Worm (Caenorhabditis elegans): Measurements from ENCODE around the gene manf-1.

Gene manf-1

ce11 chrIV:2928409-2928808 lies at the start of gene manf-1 (continued):
- TF ChIP-seq nhr-41 (GFP tag; IDR thresholded peaks at IDR 0.05): no peak

ce11 chrIV:2971060-2971459 lies 42.8 kb upstream of the manf-1 start:
- TF ChIP-seq saeg-2 (GFP tag; IDR thresholded peaks at IDR 0.05) (no peak), lin-29 (GFP tag; IDR thresholded peaks at IDR 0.05) (no peak), madf-5 (GFP tag; IDR thresholded peaks at IDR 0.05) (0 out of 4 replicates have a peak, but pooled peaks of 1 of the 2 experiments have one; percentile 54), ceh-62 (tag; optimal IDR thresholded peaks at IDR 0.05) (no peak), nhr-237 (tag; optimal IDR thresholded peaks at IDR 0.05) (no peak), mdt-29 (GFP tag; IDR thresholded peaks at IDR 0.05) (no peak), set-16 (GFP tag; IDR thresholded peaks at IDR 0.05) (peak; percentile 92), vab-7 (GFP tag; IDR thresholded peaks at IDR 0.05) (no peak), D1046.2 (GFP tag; IDR thresholded peaks at IDR 0.05) (peak; percentile 58; the same call in 1 of the 2 replicates), snpc-1.2 (GFP tag; IDR thresholded peaks at IDR 0.05) (no peak), hlh-30 (tag; optimal IDR thresholded peaks at IDR 0.05; ENCODE audit: insufficient read depth) (no peak)

ce11 chrIV:2969399-2969990 lies 41.3 kb upstream of the manf-1 start, which contains the start of gene Y54G2A.57:
Y54G2A.57 (plus strand) TSS chrIV:2969940.
- TF ChIP-seq egl-43 (GFP tag; IDR thresholded peaks at IDR 0.05) (0 out of 2 replicates have a peak, but pooled peaks have one; percentile 23), saeg-2 (GFP tag; IDR thresholded peaks at IDR 0.05) (no peak), D1046.2 (GFP tag; IDR thresholded peaks at IDR 0.05) (no peak), nhr-111 (GFP tag; optimal IDR thresholded peaks at IDR 0.05) (no peak), Y5F2A.4 (GFP tag; optimal IDR thresholded peaks at IDR 0.05) (no peak), aly-2 (tag; optimal IDR thresholded peaks at IDR 0.05) (no peak), nhr-28 (tag; optimal IDR thresholded peaks at IDR 0.05) (no peak), R02D3.7 (tag; optimal IDR thresholded peaks at IDR 0.05) (no peak), unc-62 (GFP tag; optimal IDR thresholded peaks at IDR 0.05 in 1 of 2) (peak in 1 of 2 experiments; percentile 29), unc-62 (tag; optimal IDR thresholded peaks at IDR 0.05) (no peak), ceh-32 (tag; optimal IDR thresholded peaks at IDR 0.05; ENCODE audit: poor library complexity) (no peak), set-16 (GFP tag; IDR thresholded peaks at IDR 0.05) (peak; percentile 69), lsy-2 (tag; optimal IDR thresholded peaks at IDR 0.05) (no peak), fkh-10 (GFP tag; optimal IDR thresholded peaks at IDR 0.05) (no peak), ceh-28 (tag; optimal IDR thresholded peaks at IDR 0.05) (no peak)

- TF ChIP-seq D1046.2 (GFP tag; IDR thresholded peaks at IDR 0.05) (0 out of 2 replicates have a peak, but pooled peaks have one; percentile 33), duxl-1 (tag; optimal IDR thresholded peaks at IDR 0.05; ENCODE audit: poor library complexity) (no peak), set-16 (GFP tag; IDR thresholded peaks at IDR 0.05) (peak; percentile 80)
These were observed 38.7 kb upstream of the manf-1 start for ce11 chrIV:2966884-2967283.

ce11 chrIV:2960242-2960641 lies 32.0 kb upstream of the manf-1 start:
- TF ChIP-seq zip-11 (GFP tag; IDR thresholded peaks at IDR 0.05) (no peak), unc-39 (tag; optimal IDR thresholded peaks at IDR 0.05) (no peak), mep-1 (tag; optimal IDR thresholded peaks at IDR 0.05) (no peak), unc-62 (GFP tag; optimal IDR thresholded peaks at IDR 0.05 in 1 of 2) (peak in 1 of 2 experiments; percentile 29), unc-62 (tag; optimal IDR thresholded peaks at IDR 0.05) (no peak), set-16 (GFP tag; IDR thresholded peaks at IDR 0.05) (peak; percentile 86)

ce11 chrIV:2959798-2960197 lies 31.6 kb upstream of the manf-1 start, which contains the start of gene ser-6:
ser-6 (plus strand) TSS chrIV:2960098.
- peak; percentile 63 for TF ChIP-seq aha-1 (tag)
- no peak for TF ChIP-seq lin-13 (GFP tag; optimal IDR thresholded peaks at IDR 0.05)
- no peak for TF ChIP-seq fkh-10 (GFP tag; optimal IDR thresholded peaks at IDR 0.05)
